Worm (Caenorhabditis elegans) whole organism, L4 larva: ENCODE results near the gene lin-54.

Experiments
- F37D6.2 ChIP-seq: sonication (generic microtip); optimal IDR thresholded peaks from 2 replicates; lab custom pipeline; 2016; ENCODE audit warnings: mild to moderate bottlenecking, missing genetic modification characterization, missing compliant biosample characterization
- R02D3.7 ChIP-seq: fragments of 150-350 bp; sonication (generic microtip); optimal IDR thresholded peaks from 3 replicates; lab custom pipeline; 2014; ENCODE audit warnings: missing biosample characterization, missing genetic modification characterization
- Y48G9A.11 ChIP-seq: fragments of 200-800 bp; sonication (Bioruptor generic); IDR thresholded peaks from 2 replicates; pipeline ENCODE4 v1.3.6; 2022; ENCODE audit warnings: missing genetic modification reagents, missing genetic modification characterization, missing compliant biosample characterization
- Y5F2A.4 ChIP-seq: fragments of 200-800 bp; sonication (Bioruptor generic); optimal IDR thresholded peaks from 2 replicates; lab custom pipeline; 2018; ENCODE audit warnings: mild to moderate bottlenecking, missing genetic modification characterization, missing compliant biosample characterization
- ZK546.5 ChIP-seq, 2 experiments: sonication (generic microtip); optimal IDR thresholded peaks; 2 replicates each; lab custom pipeline; 2017; ENCODE audit warnings: missing biosample characterization in 2 of 2, missing genetic modification characterization in 2 of 2
- aha-1 ChIP-seq: fragments of 150-350 bp; peaks from one replicate; lab custom pipeline; 2014; ENCODE audit warnings: missing biosample characterization, missing genetic modification characterization
- arid-1 ChIP-seq: fragments of 200-800 bp; sonication (Bioruptor generic); conservative IDR thresholded peaks from 2 replicates; pipeline ENCODE4 v1.3.6; 2022; ENCODE audit warnings: missing genetic modification reagents, missing genetic modification characterization, missing compliant biosample characterization
- attf-4 ChIP-seq: sonication (generic microtip); optimal IDR thresholded peaks from 3 replicates; lab custom pipeline; 2017; ENCODE audit warnings: missing biosample characterization, missing genetic modification characterization
- ceh-44 ChIP-seq: fragments of 200-800 bp; sonication (Bioruptor generic); IDR thresholded peaks from 2 replicates; pipeline ENCODE4 v1.3.6; 2022; ENCODE audit warnings: missing genetic modification reagents, missing genetic modification characterization, missing compliant biosample characterization
- cey-2 ChIP-seq: sonication (generic microtip); optimal IDR thresholded peaks from 3 replicates; lab custom pipeline; 2017; ENCODE audit warnings: missing genetic modification characterization, mild to moderate bottlenecking, missing compliant biosample characterization, antibody characterized with exemption, borderline replicate concordance; ENCODE audit not compliant: insufficient read depth
- daf-12 ChIP-seq: fragments of 150-350 bp; optimal IDR thresholded peaks from 2 replicates; lab custom pipeline; 2014; ENCODE audit warnings: missing biosample characterization, missing genetic modification reagents, missing genetic modification characterization
- dpl-1 ChIP-seq: fragments of 150-350 bp; optimal IDR thresholded peaks from 2 replicates; lab custom pipeline; 2014; ENCODE audit warnings: missing biosample characterization, missing genetic modification reagents, missing genetic modification characterization
- dve-1 ChIP-seq: sonication (generic microtip); optimal IDR thresholded peaks from 2 replicates; lab custom pipeline; 2017; ENCODE audit warnings: antibody characterized with exemption, mild to moderate bottlenecking, missing genetic modification characterization, missing compliant biosample characterization; ENCODE audit not compliant: insufficient read depth
- egl-43 ChIP-seq: fragments of 200-800 bp; sonication (Bioruptor generic); IDR thresholded peaks from 2 replicates; pipeline ENCODE4 v1.3.6; 2022; ENCODE audit warnings: missing genetic modification reagents, missing genetic modification characterization, missing compliant biosample characterization
- fos-1 ChIP-seq: fragments of 150-350 bp; optimal IDR thresholded peaks from 2 replicates; lab custom pipeline; 2014; ENCODE audit warnings: missing biosample characterization, missing genetic modification characterization
- hif-1 ChIP-seq, 2 experiments: sonication (generic microtip); optimal IDR thresholded peaks; 2 replicates each; lab custom pipeline; 2016 to 2017; ENCODE audit warnings: missing compliant biosample characterization in 2 of 2, missing genetic modification characterization in 2 of 2, missing genetic modification reagents in 2 of 2, missing genotype in 2 of 2, mild to moderate bottlenecking in 1 of 2
- hlh-30 ChIP-seq: sonication (generic microtip); optimal IDR thresholded peaks from 2 replicates; lab custom pipeline; 2017; ENCODE audit warnings: antibody characterized with exemption, mild to moderate bottlenecking, missing genetic modification characterization, missing compliant biosample characterization; ENCODE audit not compliant: insufficient read depth
- lin-13 ChIP-seq: fragments of 150-350 bp; optimal IDR thresholded peaks from 2 replicates; lab custom pipeline; 2014; ENCODE audit warnings: missing biosample characterization, missing genetic modification reagents, missing genetic modification characterization
- lin-15B ChIP-seq: fragments of 150-350 bp; sonication (generic microtip); optimal IDR thresholded peaks from 3 replicates; lab custom pipeline; 2014; ENCODE audit warnings: missing biosample characterization, missing genetic modification characterization
- lin-29 ChIP-seq: fragments of 200-800 bp; sonication (Bioruptor generic); IDR thresholded peaks from 2 replicates; pipeline ENCODE4 v1.3.6; 2022; ENCODE audit warnings: missing genetic modification reagents, missing genetic modification characterization, missing compliant biosample characterization
- lin-38 ChIP-seq: fragments of 200-800 bp; sonication (Bioruptor generic); IDR thresholded peaks from 2 replicates; pipeline ENCODE4 v1.3.6; 2022; ENCODE audit warnings: missing genetic modification reagents, missing genetic modification characterization, missing compliant biosample characterization
- lir-3 ChIP-seq: sonication (generic microtip); optimal IDR thresholded peaks from 2 replicates; lab custom pipeline; 2016; ENCODE audit warnings: mild to moderate bottlenecking, missing genetic modification characterization, missing compliant biosample characterization
- lsy-2 ChIP-seq, 2 experiments: fragments of 150-350 bp in 1 of 2; sonication (generic microtip) in 1 of 2; optimal IDR thresholded peaks; 2 replicates each; lab custom pipeline; 2014 to 2017; ENCODE audit warnings: missing biosample characterization in 2 of 2, missing genetic modification characterization in 2 of 2
- mdl-1 ChIP-seq, 2 experiments: fragments of 150-350 bp in 1 of 2; sonication (generic microtip) in 1 of 2; optimal IDR thresholded peaks; 2 replicates each; lab custom pipeline; 2014 to 2017; ENCODE audit warnings: missing biosample characterization in 2 of 2, missing genetic modification characterization in 2 of 2
- mep-1 ChIP-seq: fragments of 150-350 bp; sonication (generic microtip); optimal IDR thresholded peaks from 3 replicates; lab custom pipeline; 2014; ENCODE audit warnings: missing biosample characterization, missing genetic modification characterization
- mes-2 ChIP-seq: sonication (generic microtip); optimal IDR thresholded peaks from 2 replicates; lab custom pipeline; 2016; ENCODE audit warnings: missing genotype, mild to moderate bottlenecking, missing genetic modification characterization, missing compliant biosample characterization; ENCODE audit not compliant: poor library complexity, severe bottlenecking
- mxl-3 ChIP-seq: fragments of 200-800 bp; sonication (Bioruptor generic); optimal IDR thresholded peaks from 2 replicates; lab custom pipeline; 2018; ENCODE audit warnings: mild to moderate bottlenecking, missing genetic modification characterization, missing compliant biosample characterization
- nhr-102 ChIP-seq: sonication (generic microtip); optimal IDR thresholded peaks from 2 replicates; lab custom pipeline; 2016; ENCODE audit warnings: mild to moderate bottlenecking, missing genetic modification characterization, moderate library complexity, missing compliant biosample characterization
- nhr-41 ChIP-seq: fragments of 200-800 bp; sonication (Bioruptor generic); IDR thresholded peaks from 2 replicates; pipeline ENCODE4 v1.3.6; 2022; ENCODE audit warnings: missing genetic modification reagents, missing genetic modification characterization, missing compliant biosample characterization
- nhr-6 ChIP-seq: fragments of 150-350 bp; optimal IDR thresholded peaks from 2 replicates; lab custom pipeline; 2014; ENCODE audit warnings: missing biosample characterization, missing genetic modification characterization
- nhr-76 ChIP-seq: fragments of 150-350 bp; optimal IDR thresholded peaks from 2 replicates; lab custom pipeline; 2014; ENCODE audit warnings: missing biosample characterization, missing genetic modification characterization
- rbr-2 ChIP-seq: sonication (generic microtip); optimal IDR thresholded peaks from 2 replicates; lab custom pipeline; 2016; ENCODE audit warnings: missing genotype, missing genetic modification characterization, missing compliant biosample characterization
- sdz-12 ChIP-seq: fragments of 200-800 bp; sonication (Bioruptor generic); optimal IDR thresholded peaks from 2 replicates; lab custom pipeline; 2018; ENCODE audit warnings: mild to moderate bottlenecking, missing genetic modification characterization, missing compliant biosample characterization
- snpc-1.2 ChIP-seq: fragments of 200-800 bp; sonication (Bioruptor generic); IDR thresholded peaks from 2 replicates; pipeline ENCODE4 v1.3.6; 2022; ENCODE audit warnings: missing genetic modification reagents, missing genetic modification characterization, missing compliant biosample characterization
- snpc-4 ChIP-seq: fragments of 150-350 bp; optimal IDR thresholded peaks from 2 replicates; lab custom pipeline; 2014; ENCODE audit warnings: missing biosample characterization, missing genetic modification characterization
- spr-3 ChIP-seq: fragments of 200-800 bp; sonication (Bioruptor generic); optimal IDR thresholded peaks from 2 replicates; lab custom pipeline; 2018; ENCODE audit warnings: mild to moderate bottlenecking, missing genetic modification characterization, missing compliant biosample characterization
- tra-1 ChIP-seq: fragments of 200-800 bp; sonication (Bioruptor generic); IDR thresholded peaks from 2 replicates; pipeline ENCODE4 v1.3.6; 2022; ENCODE audit warnings: missing genetic modification reagents, missing genetic modification characterization, missing compliant biosample characterization
- unc-130 ChIP-seq: sonication (generic microtip); optimal IDR thresholded peaks from 2 replicates; lab custom pipeline; 2016; ENCODE audit warnings: missing genetic modification reagents, missing genetic modification characterization, missing compliant biosample characterization
- unc-39 ChIP-seq: sonication (generic microtip); optimal IDR thresholded peaks from 2 replicates; lab custom pipeline; 2017; ENCODE audit warnings: missing biosample characterization, missing genetic modification characterization
- zfp-2 ChIP-seq: sonication (generic microtip); optimal IDR thresholded peaks from 2 replicates; lab custom pipeline; 2016; ENCODE audit warnings: mild to moderate bottlenecking, missing genetic modification characterization, missing compliant biosample characterization
- zfp-3 ChIP-seq: fragments of 200-800 bp; sonication (Bioruptor generic); conservative IDR thresholded peaks from 2 replicates; pipeline ENCODE4 v1.3.6; 2022; ENCODE audit warnings: missing genetic modification reagents, missing genetic modification characterization, missing compliant biosample characterization
- zip-2 ChIP-seq: fragments of 150-350 bp; optimal IDR thresholded peaks from 2 replicates; lab custom pipeline; 2014; ENCODE audit warnings: missing biosample characterization, missing genetic modification characterization
- ztf-11 ChIP-seq: fragments of 150-350 bp; optimal IDR thresholded peaks from 2 replicates; lab custom pipeline; 2014; ENCODE audit warnings: missing biosample characterization, missing genetic modification characterization
- ztf-7 ChIP-seq: fragments of 150-350 bp; optimal IDR thresholded peaks from 2 replicates; lab custom pipeline; 2014; ENCODE audit warnings: missing biosample characterization, missing genetic modification characterization

Gene lin-54

ce11 chrIV:13240842-13241143, at the start of gene lin-54:
Gene lin-54 (plus strand): TSS chrIV:13241044.
- TF ChIP-seq mxl-3 (GFP tag; lab: Kevin White, UChicago) (no peak), unc-39 (tag; lab: Kevin White, UChicago) (no peak), mdl-1 (tag; optimal IDR thresholded peaks at IDR 0.05; lab: Kevin White, UChicago) (no peak), Y48G9A.11 (GFP tag; lab: Robert Waterston, UW) (no peak), zip-2 (tag; lab: Kevin White, UChicago) (no peak), daf-12 (no peak), zfp-2 (tag; lab: Kevin White, UChicago) (no peak), R02D3.7 (no peak), sdz-12 (GFP tag; lab: Kevin White, UChicago) (no peak), fos-1 (tag; lab: Kevin White, UChicago) (no peak), F37D6.2 (tag; lab: Kevin White, UChicago) (no peak), zfp-3 (GFP tag; lab: Robert Waterston, UW) (no peak), nhr-6 (tag; lab: Kevin White, UChicago) (no peak), snpc-1.2 (GFP tag; lab: Robert Waterston, UW) (no peak), snpc-4 (no peak)

ce11 chrIV:13193239-13193638, 47.6 kb upstream of the lin-54 start, which contains the start of gene F58D2.5:
Gene F58D2.5 (minus strand): TSS chrIV:13193339.
- TF ChIP-seq ztf-11 (tag; lab: Kevin White, UChicago) (no peak), lir-3 (tag; lab: Kevin White, UChicago) (no peak), dve-1 (tag; lab: Kevin White, UChicago) (no peak), spr-3 (no peak)

ce11 chrIV:13197282-13197681, 43.6 kb upstream of the lin-54 start, which contains the start of gene C48D1.1:
Gene C48D1.1 (minus strand): TSS chrIV:13197382.
- TF ChIP-seq nhr-76 (tag; lab: Kevin White, UChicago) (no peak), nhr-41 (GFP tag; lab: Robert Waterston, UW) (no peak), aha-1 (tag; lab: Kevin White, UChicago) (peak; percentile 49), zfp-3 (GFP tag; lab: Robert Waterston, UW) (no peak), snpc-4 (no peak), ztf-7 (tag; lab: Kevin White, UChicago) (no peak), hlh-30 (tag; lab: Kevin White, UChicago) (no peak), nhr-102 (tag; lab: Kevin White, UChicago) (no peak)
- TF ChIP-seq, all 104 proteins: peak for 1

ce11 chrIV:13204037-13204436, 36.8 kb upstream of the lin-54 start, which contains the start of gene ced-3:
Gene ced-3 (minus strand): TSS chrIV:13204137.
- TF ChIP-seq lin-29 (GFP tag; lab: Robert Waterston, UW): no peak
- no peak for TF ChIP-seq mep-1 (tag; lab: Kevin White, UChicago)
- no peak for TF ChIP-seq cey-2 (tag; lab: Kevin White, UChicago)
- TF ChIP-seq rbr-2: no peak
- TF ChIP-seq hif-1 (tag; optimal IDR thresholded peaks at IDR 0.05; lab: Kevin White, UChicago): no peak
- TF ChIP-seq F37D6.2 (tag; lab: Kevin White, UChicago): no peak
- no peak for TF ChIP-seq ZK546.5 (tag; optimal IDR thresholded peaks at IDR 0.05; lab: Kevin White, UChicago)
- no peak for TF ChIP-seq zfp-2 (tag; lab: Kevin White, UChicago)
- TF ChIP-seq Y5F2A.4 (GFP tag; lab: Kevin White, UChicago): no peak
- TF ChIP-seq egl-43 (GFP tag; lab: Robert Waterston, UW): no peak
- TF ChIP-seq arid-1 (GFP tag; lab: Robert Waterston, UW): no peak
- TF ChIP-seq nhr-102 (tag; lab: Kevin White, UChicago): no peak

ce11 chrIV:13205891-13206290, 35.0 kb upstream of the lin-54 start:
- TF ChIP-seq lin-13 (GFP tag; lab: Kevin White, UChicago) (no peak), unc-130 (GFP tag; lab: Kevin White, UChicago) (no peak), attf-4 (tag; lab: Kevin White, UChicago) (no peak), zip-2 (tag; lab: Kevin White, UChicago) (no peak), tra-1 (no peak), lsy-2 (tag; optimal IDR thresholded peaks at IDR 0.05; lab: Kevin White, UChicago) (peak in 1 of 2 experiments; percentile 20), dpl-1 (peak; percentile 58), ceh-44 (no peak), lin-38 (GFP tag; lab: Robert Waterston, UW) (peak; percentile 78), hlh-30 (tag; lab: Kevin White, UChicago) (peak; percentile 21), mes-2 (tag; lab: Kevin White, UChicago) (peak; percentile 57), lin-15B (no peak), snpc-1.2 (GFP tag; lab: Robert Waterston, UW) (no peak)
